Fruit fly (Drosophila melanogaster) whole organism, embryonic: ENCODE data around the gene tbc.

Experiments
- Antp ChIP-seq: fragments of 200-800 bp; sonication (Bioruptor generic); optimal IDR thresholded peaks from 3 replicates; lab custom pipeline; 2016; ENCODE audit warnings: missing biosample characterization, missing genetic modification characterization
- Asciz ChIP-seq: fragments of 200-800 bp; sonication (Bioruptor generic); optimal IDR thresholded peaks from 2 replicates; lab custom pipeline; 2017; ENCODE audit warnings: missing biosample characterization, mild to moderate bottlenecking, missing genetic modification characterization, missing genetic modification reagents
- Atf-2 ChIP-seq: fragments of 200-800 bp; sonication (Bioruptor generic); optimal IDR thresholded peaks from 2 replicates; lab custom pipeline; 2016; ENCODE audit warnings: missing biosample characterization, missing genetic modification characterization
- B-H1 ChIP-seq: fragments of 200-800 bp; sonication (Bioruptor generic); IDR thresholded peaks from 3 replicates; pipeline ENCODE4 v1.3.6; 2022; ENCODE audit warnings: missing biosample characterization, missing genetic modification characterization
- BEAF-32 ChIP-seq: fragments of 200-800 bp; sonication (Bioruptor generic); optimal IDR thresholded peaks from 3 replicates; lab custom pipeline; 2017; ENCODE audit warnings: missing biosample characterization, missing genetic modification characterization, mild to moderate bottlenecking, moderate library complexity, missing genetic modification reagents
- Bgb ChIP-seq: fragments of 200-800 bp; sonication (Bioruptor generic); IDR thresholded peaks from 2 replicates; pipeline ENCODE4 v1.3.6; 2022; ENCODE audit warnings: missing biosample characterization, missing genetic modification characterization; ENCODE audit not compliant: partially characterized antibody
- CG10147 ChIP-seq: fragments of 200-800 bp; sonication (Bioruptor generic); optimal IDR thresholded peaks from 2 replicates; lab custom pipeline; 2019; ENCODE audit warnings: missing biosample characterization, mild to moderate bottlenecking, missing genetic modification characterization, moderate library complexity
- CG11085 ChIP-seq: fragments of 200-800 bp; sonication (Bioruptor generic); IDR thresholded peaks from 2 replicates; pipeline ENCODE4 v1.3.6; 2022; ENCODE audit warnings: missing biosample characterization, missing genetic modification characterization
- CG12659 ChIP-seq: fragments of 200-800 bp; sonication (Bioruptor generic); optimal IDR thresholded peaks from 3 replicates; lab custom pipeline; 2017; ENCODE audit warnings: mild to moderate bottlenecking, missing biosample characterization, missing genetic modification reagents, missing genetic modification characterization
- CG1529 ChIP-seq: fragments of 200-800 bp; sonication (Bioruptor generic); optimal IDR thresholded peaks from 3 replicates; lab custom pipeline; 2018; ENCODE audit warnings: missing biosample characterization, missing genetic modification characterization
- CG15479 ChIP-seq: fragments of 200-800 bp; sonication (Bioruptor generic); optimal IDR thresholded peaks from 3 replicates; lab custom pipeline; 2019; ENCODE audit warnings: missing biosample characterization, mild to moderate bottlenecking, missing genetic modification characterization, moderate library complexity
- CG15514 ChIP-seq: fragments of 200-800 bp; sonication (Bioruptor generic); optimal IDR thresholded peaks from 3 replicates; lab custom pipeline; 2017; ENCODE audit warnings: missing biosample characterization, missing genetic modification characterization, mild to moderate bottlenecking, moderate library complexity, missing genetic modification reagents
- CG3065 ChIP-seq: fragments of 200-800 bp; sonication (Bioruptor generic); optimal IDR thresholded peaks from 2 replicates; lab custom pipeline; 2016; ENCODE audit warnings: missing biosample characterization, missing genetic modification characterization
- CG34376 ChIP-seq: fragments of 200-800 bp; sonication (Bioruptor generic); optimal IDR thresholded peaks from 2 replicates; lab custom pipeline; 2018; ENCODE audit warnings: missing biosample characterization, mild to moderate bottlenecking, missing genetic modification characterization
- CG3726 ChIP-seq: fragments of 200-800 bp; sonication (Bioruptor generic); IDR thresholded peaks from 3 replicates; pipeline ENCODE4, ENCODE4 v1.3.6; 2022; ENCODE audit warnings: missing biosample characterization, missing genetic modification characterization
- CG43689 ChIP-seq: fragments of 200-800 bp; sonication (Bioruptor generic); IDR thresholded peaks from 2 replicates; pipeline ENCODE4 v1.3.6; 2022; ENCODE audit warnings: missing biosample characterization, missing genetic modification characterization
- CG5180 ChIP-seq: fragments of 200-800 bp; sonication (Bioruptor generic); optimal IDR thresholded peaks from 3 replicates; lab custom pipeline; 2017; ENCODE audit warnings: missing biosample characterization, missing genetic modification characterization, mild to moderate bottlenecking, moderate library complexity, missing genetic modification reagents
- CG5953 ChIP-seq: fragments of 200-800 bp; sonication (Bioruptor generic); IDR thresholded peaks from 2 replicates; pipeline ENCODE4 v1.3.6; 2022; ENCODE audit warnings: missing biosample characterization, missing genetic modification characterization
- CG7372 ChIP-seq: fragments of 200-800 bp; sonication (Bioruptor generic); IDR thresholded peaks from 2 replicates; pipeline ENCODE4 v1.3.6; 2022; ENCODE audit warnings: missing biosample characterization, missing genetic modification characterization
- CG8290 ChIP-seq, 3 experiments: fragments of 200-800 bp; sonication (Bioruptor generic); optimal IDR thresholded peaks; 2 replicates each; lab custom pipeline; 2016 to 2019; ENCODE audit warnings: missing biosample characterization in 3 of 3, missing genetic modification characterization in 3 of 3, mild to moderate bottlenecking in 2 of 3, moderate library complexity in 1 of 3
- CG9797 ChIP-seq: fragments of 200-800 bp; sonication (Bioruptor generic); optimal IDR thresholded peaks from 3 replicates; lab custom pipeline; 2018; ENCODE audit warnings: missing biosample characterization, mild to moderate bottlenecking, missing genetic modification characterization
- Camta ChIP-seq: fragments of 200-800 bp; sonication (Bioruptor generic); optimal IDR thresholded peaks from 2 replicates; lab custom pipeline; 2016; ENCODE audit warnings: missing biosample characterization, missing genetic modification characterization
- D19A ChIP-seq: fragments of 200-800 bp; optimal IDR thresholded peaks from 3 replicates; lab custom pipeline; 2019; ENCODE audit warnings: missing biosample characterization, mild to moderate bottlenecking, missing genetic modification characterization, moderate library complexity
- Doc3 ChIP-seq: fragments of 200-800 bp; sonication (Bioruptor generic); IDR thresholded peaks from 3 replicates; pipeline ENCODE4 v1.3.6; 2022; ENCODE audit warnings: missing biosample characterization, missing genetic modification characterization; ENCODE audit not compliant: partially characterized antibody
- Dp ChIP-seq: fragments of 200-800 bp; sonication (Bioruptor generic); optimal IDR thresholded peaks from 2 replicates; lab custom pipeline; 2018; ENCODE audit warnings: missing biosample characterization, mild to moderate bottlenecking, missing genetic modification characterization, moderate library complexity
- Elba2 ChIP-seq: fragments of 200-800 bp; sonication (Bioruptor generic); optimal IDR thresholded peaks from 3 replicates; lab custom pipeline; 2016; ENCODE audit warnings: missing biosample characterization, missing genetic modification characterization
- H15 ChIP-seq: fragments of 200-800 bp; sonication (Bioruptor generic); IDR thresholded peaks from 3 replicates; pipeline ENCODE4 v1.3.6; 2022; ENCODE audit warnings: missing biosample characterization, missing genetic modification characterization
- Hmx ChIP-seq: fragments of 200-800 bp; sonication (Bioruptor generic); optimal IDR thresholded peaks from 2 replicates; lab custom pipeline; 2016; ENCODE audit warnings: missing biosample characterization, missing genetic modification characterization
- Hr51 ChIP-seq, 2 experiments: fragments of 200-800 bp; sonication (Bioruptor generic); optimal IDR thresholded peaks; 2 replicates in 1 of 2; 3 replicates in 1 of 2; lab custom pipeline; 2016 to 2018; ENCODE audit warnings: missing biosample characterization in 2 of 2, missing genetic modification characterization in 2 of 2, mild to moderate bottlenecking in 1 of 2, moderate library complexity in 1 of 2
- Lim3 ChIP-seq: fragments of 200-800 bp; sonication (Bioruptor generic); IDR thresholded peaks from 2 replicates; pipeline ENCODE4 v1.3.6; 2022; ENCODE audit warnings: missing biosample characterization, missing genetic modification characterization
- Med ChIP-seq: fragments of 200-800 bp; sonication (Bioruptor generic); peaks from one replicate; lab custom pipeline; 2016; ENCODE audit warnings: missing biosample characterization, missing genetic modification characterization, mild to moderate bottlenecking, inconsistent platforms, moderate library complexity
- Side ChIP-seq: fragments of 200-800 bp; sonication (Bioruptor generic); optimal IDR thresholded peaks from 2 replicates; lab custom pipeline; 2016; ENCODE audit warnings: missing biosample characterization, missing genetic modification characterization
- bigmax ChIP-seq: fragments of 200-800 bp; sonication (Bioruptor generic); optimal IDR thresholded peaks from 2 replicates; lab custom pipeline; 2018; ENCODE audit warnings: missing biosample characterization, mild to moderate bottlenecking, missing genetic modification characterization
- br ChIP-seq: fragments of >200 bp; optimal IDR thresholded peaks from 2 replicates; lab custom pipeline; 2017
- dan ChIP-seq: fragments of 200-800 bp; sonication (Bioruptor generic); IDR thresholded peaks from 2 replicates; pipeline ENCODE4 v1.3.6; 2022; ENCODE audit warnings: missing biosample characterization, missing genetic modification characterization
- esg ChIP-seq: fragments of 200-800 bp; sonication (Bioruptor generic); conservative IDR thresholded peaks from 2 replicates; pipeline ENCODE4 v1.3.6; 2022; ENCODE audit warnings: missing biosample characterization, missing genetic modification characterization
- gce ChIP-seq: fragments of 200-800 bp; sonication (Bioruptor generic); IDR thresholded peaks from 3 replicates; pipeline ENCODE4 v1.3.6; 2022; ENCODE audit warnings: missing biosample characterization, missing genetic modification characterization
- ind ChIP-seq: fragments of 200-800 bp; sonication (Bioruptor generic); optimal IDR thresholded peaks from 3 replicates; lab custom pipeline; 2016; ENCODE audit warnings: missing biosample characterization, missing genetic modification characterization
- jing ChIP-seq: fragments of 200-800 bp; sonication (Bioruptor generic); optimal IDR thresholded peaks from 2 replicates; lab custom pipeline; 2018; ENCODE audit warnings: missing biosample characterization, mild to moderate bottlenecking, missing genetic modification characterization
- kah ChIP-seq: fragments of 200-800 bp; sonication (Bioruptor generic); optimal IDR thresholded peaks from 2 replicates; lab custom pipeline; 2018; ENCODE audit warnings: missing biosample characterization, mild to moderate bottlenecking, missing genetic modification characterization
- ken ChIP-seq: fragments of 200-800 bp; sonication (Bioruptor generic); IDR thresholded peaks from 3 replicates; pipeline ENCODE4 v1.3.6; 2022; ENCODE audit warnings: missing biosample characterization, missing genetic modification characterization
- knrl ChIP-seq: fragments of 200-800 bp; sonication (Bioruptor generic); IDR thresholded peaks from 3 replicates; pipeline ENCODE4 v1.3.6; 2022; ENCODE audit warnings: missing biosample characterization, missing genetic modification characterization; ENCODE audit not compliant: partially characterized antibody
- maf-S ChIP-seq: fragments of 200-800 bp; sonication (Bioruptor generic); optimal IDR thresholded peaks from 2 replicates; lab custom pipeline; 2016; ENCODE audit warnings: missing biosample characterization, missing genetic modification characterization
- prd ChIP-seq, 3 experiments: fragments of >200 bp in 2 of 3; fragments of 200-800 bp in 1 of 3; sonication (Bioruptor generic) in 1 of 3; optimal IDR thresholded peaks in 2 of 3; IDR thresholded peaks in 1 of 3; 2 replicates in 2 of 3; 3 replicates in 1 of 3; pipeline versions ENCODE4 v1.3.6 to Lab custom; 2017 to 2022; ENCODE audit warnings: missing biosample characterization in 1 of 3, missing genetic modification characterization in 1 of 3
- ro ChIP-seq: fragments of 200-800 bp; sonication (Bioruptor generic); IDR thresholded peaks from 2 replicates; pipeline ENCODE4 v1.3.6; 2022; ENCODE audit warnings: missing biosample characterization, missing genetic modification characterization
- run ChIP-seq: fragments of 200-800 bp; sonication (Bioruptor generic); optimal IDR thresholded peaks from 3 replicates; lab custom pipeline; 2018; ENCODE audit warnings: missing biosample characterization, mild to moderate bottlenecking, missing genetic modification characterization
- sd ChIP-seq: fragments of 200-800 bp; sonication (Bioruptor generic); optimal IDR thresholded peaks from 3 replicates; lab custom pipeline; 2018; ENCODE audit warnings: missing biosample characterization, mild to moderate bottlenecking, missing genetic modification characterization, moderate library complexity
- vnd ChIP-seq: fragments of 200-800 bp; sonication (Bioruptor generic); IDR thresholded peaks from 3 replicates; pipeline ENCODE4 v1.3.6; 2022; ENCODE audit warnings: missing biosample characterization, missing genetic modification characterization; ENCODE audit not compliant: partially characterized antibody
- wdn ChIP-seq: fragments of 200-800 bp; sonication (Bioruptor generic); IDR thresholded peaks from 2 replicates; pipeline ENCODE4 v1.3.6; 2022; ENCODE audit warnings: missing biosample characterization, missing genetic modification characterization

tbc gene

DNA sequence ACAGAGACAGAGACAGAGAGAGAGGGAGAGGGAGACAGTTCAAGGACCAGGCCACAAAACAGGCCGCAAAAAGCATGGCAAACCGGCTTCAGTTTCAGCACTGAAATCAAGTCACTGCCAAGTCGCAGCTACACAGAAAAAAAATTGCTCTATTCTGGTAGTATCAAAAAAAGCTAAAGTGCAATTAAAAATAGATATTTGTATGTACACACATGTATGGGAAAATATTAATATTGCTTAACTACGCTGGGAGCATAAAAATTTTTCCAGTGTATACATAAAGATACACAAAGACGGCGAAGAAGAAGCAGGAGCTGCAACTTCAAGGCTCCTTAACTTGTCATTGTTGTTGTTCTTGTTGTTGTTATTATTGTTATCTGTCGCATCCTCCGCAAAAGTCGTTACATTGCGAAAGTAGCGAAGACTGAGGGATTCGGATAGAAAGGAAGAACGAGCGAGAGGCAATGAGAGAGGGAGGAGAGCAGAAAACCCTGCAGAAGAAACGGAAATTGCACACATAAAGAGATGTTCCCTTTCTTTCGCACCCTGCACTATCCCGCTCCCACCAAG is 52.0 kb downstream of the tbc start (continued):
- no peak for TF ChIP-seq Hmx
- TF ChIP-seq run (tag; lab: Kevin White, UChicago), result no peak
- no peak for TF ChIP-seq CG10147
- no peak for TF ChIP-seq Lim3 (GFP tag; lab: Robert Waterston, UW)
- TF ChIP-seq ind, result no peak
- TF ChIP-seq CG15479 (GFP tag; lab: Kevin White, UChicago), result no peak
- TF ChIP-seq ken (GFP tag; lab: Robert Waterston, UW), result no peak
- TF ChIP-seq esg (GFP tag; lab: Robert Waterston, UW), result peak; percentile 21; the same call in 1 of the 2 replicates
- TF ChIP-seq dan (GFP tag; lab: Robert Waterston, UW), result no peak
- TF ChIP-seq CG1529 (GFP tag; lab: Kevin White, UChicago), result no peak
- no peak for TF ChIP-seq CG8290 (GFP tag; optimal IDR thresholded peaks at IDR 0.05; lab: Kevin White, UChicago)
- peak in 1 of 2 experiments; percentile 42 for TF ChIP-seq CG8290 (tag; optimal IDR thresholded peaks at IDR 0.05; lab: Kevin White, UChicago)
- no peak for TF ChIP-seq br (lab: Kevin White, UChicago)
- no peak for TF ChIP-seq Asciz (GFP tag; lab: Kevin White, UChicago)
- TF ChIP-seq CG3726 (GFP tag; lab: Robert Waterston, UW), result no peak
- no peak for TF ChIP-seq jing (GFP tag; lab: Kevin White, UChicago)
- TF ChIP-seq Elba2 (GFP tag; lab: Kevin White, UChicago), result no peak
- TF ChIP-seq B-H1 (GFP tag; lab: Robert Waterston, UW), result 0 out of 3 replicates have a peak, but pooled peaks have one; percentile 12
- no peak for TF ChIP-seq CG34376 (GFP tag; lab: Kevin White, UChicago)
- TF ChIP-seq CG9797 (GFP tag; lab: Kevin White, UChicago), result no peak
- no peak for TF ChIP-seq CG3065
- TF ChIP-seq knrl (GFP tag; lab: Robert Waterston, UW), result no peak
- peak; percentile 21 for TF ChIP-seq Antp
- TF ChIP-seq Camta, result peak; percentile 8
- TF ChIP-seq Hr51 (GFP tag; optimal IDR thresholded peaks at IDR 0.05; lab: Kevin White, UChicago), result peak in 1 of 2 experiments; percentile 54
- TF ChIP-seq Atf-2 (GFP tag; lab: Kevin White, UChicago), result peak; percentile 10
- TF ChIP-seq CG5180 (GFP tag; lab: Kevin White, UChicago), result no peak
- no peak for TF ChIP-seq gce (GFP tag; lab: Robert Waterston, UW)
- no peak for TF ChIP-seq CG5953 (GFP tag; lab: Robert Waterston, UW)
- no peak for TF ChIP-seq D19A (tag; lab: Kevin White, UChicago)
- TF ChIP-seq sd (tag; lab: Kevin White, UChicago), result no peak
- TF ChIP-seq Dp (GFP tag; lab: Kevin White, UChicago), result no peak
- TF ChIP-seq CG11085 (GFP tag; lab: Robert Waterston, UW), result 0 out of 2 replicates have a peak, but pooled peaks have one; percentile 25
- no peak for TF ChIP-seq CG43689 (GFP tag; lab: Robert Waterston, UW)
- no peak for TF ChIP-seq Doc3 (GFP tag; lab: Robert Waterston, UW)
- TF ChIP-seq Bgb (GFP tag; lab: Robert Waterston, UW), result no peak
- TF ChIP-seq prd (optimal IDR thresholded peaks at IDR 0.05; lab: Kevin White, UChicago), result no peak
- TF ChIP-seq prd (GFP tag; IDR thresholded peaks at IDR 0.05; lab: Robert Waterston, UW), result peak; percentile 51; the same call in 1 of the 3 replicates
- no peak for TF ChIP-seq vnd (GFP tag; lab: Robert Waterston, UW)
- no peak for TF ChIP-seq CG12659 (GFP tag; lab: Kevin White, UChicago)
- no peak for TF ChIP-seq ro (GFP tag; lab: Robert Waterston, UW)
- TF ChIP-seq kah (GFP tag; lab: Kevin White, UChicago), result no peak
- TF ChIP-seq H15, result no peak
- TF ChIP-seq CG7372, result no peak
- peak; percentile 2 for TF ChIP-seq Side
- TF ChIP-seq CG15514 (GFP tag; lab: Kevin White, UChicago), result no peak
- no peak for TF ChIP-seq bigmax (GFP tag; lab: Kevin White, UChicago)
- TF ChIP-seq maf-S (GFP tag; lab: Kevin White, UChicago), result peak; percentile 37
- peak; percentile 90 for TF ChIP-seq Med (GFP tag; lab: Kevin White, UChicago)
- TF ChIP-seq wdn (GFP tag; lab: Robert Waterston, UW), result no peak
- TF ChIP-seq BEAF-32, result no peak
